Worm (Caenorhabditis elegans): ENCODE measurements around the gene nlp-56.
A peak's percentile ranks its signal among the peaks of the same experiment; 100 is the strongest.
"Not testable (repeated sequence)": the region's sequence is repeated elsewhere in the genome, so short reads cannot be mapped to it uniquely, and the experiment has no call there.

Gene nlp-56

DNA sequence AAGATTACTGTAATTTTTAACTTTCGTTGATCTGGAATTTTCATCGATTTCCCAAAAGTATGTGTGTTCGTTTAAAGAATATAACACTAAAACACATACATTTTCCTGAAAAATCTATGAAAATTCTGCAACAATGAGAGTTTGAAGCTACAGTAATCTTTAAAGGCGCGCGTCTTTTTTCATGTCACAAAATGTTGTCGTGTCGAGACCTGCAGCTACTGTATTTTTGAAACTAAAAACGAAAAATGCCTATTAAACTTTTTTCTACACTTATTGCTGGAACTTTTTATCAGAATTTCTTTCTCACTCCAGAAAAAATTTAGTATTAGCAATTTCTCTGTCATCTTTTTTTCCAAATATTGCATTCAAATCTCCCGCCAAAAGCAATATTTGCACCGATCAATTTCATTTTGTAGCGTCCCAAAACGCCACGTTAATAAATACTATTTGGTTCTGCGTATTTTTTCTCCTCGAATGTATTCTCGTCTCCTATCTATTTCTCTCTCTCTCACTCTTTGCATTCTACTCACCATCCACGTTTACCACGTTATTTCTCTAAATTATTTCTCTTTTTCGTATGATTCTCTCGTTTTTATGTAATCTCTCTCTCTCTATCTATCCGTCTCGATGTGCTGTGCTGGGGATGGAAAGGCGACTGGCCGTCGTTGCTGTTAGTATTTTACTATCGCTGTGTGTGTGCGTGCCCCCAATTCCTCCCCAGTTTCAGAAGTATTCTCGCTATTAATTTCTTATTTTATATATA lies 2.0 kb upstream of the nlp-56 start, which contains the start of gene melo-1 (continued):
- TF ChIP-seq lin-11 (tag; optimal IDR thresholded peaks at IDR 0.05) (no peak), skn-1 (tag; optimal IDR thresholded peaks at IDR 0.05) (no peak), mbf-1 (tag; optimal IDR thresholded peaks at IDR 0.05) (no peak), gmeb-1 (tag; optimal IDR thresholded peaks at IDR 0.05) (peak; percentile 60), zag-1 (tag; optimal IDR thresholded peaks at IDR 0.05) (no peak), mab-5 (tag; optimal IDR thresholded peaks at IDR 0.05) (peak; percentile 23), unc-62 (GFP tag; optimal IDR thresholded peaks at IDR 0.05) (no peak), lin-39 (tag; optimal IDR thresholded peaks at IDR 0.05) (no peak), nhr-77 (tag; optimal IDR thresholded peaks at IDR 0.05) (no peak), ztf-11 (tag; optimal IDR thresholded peaks at IDR 0.05) (no peak)

DNA sequence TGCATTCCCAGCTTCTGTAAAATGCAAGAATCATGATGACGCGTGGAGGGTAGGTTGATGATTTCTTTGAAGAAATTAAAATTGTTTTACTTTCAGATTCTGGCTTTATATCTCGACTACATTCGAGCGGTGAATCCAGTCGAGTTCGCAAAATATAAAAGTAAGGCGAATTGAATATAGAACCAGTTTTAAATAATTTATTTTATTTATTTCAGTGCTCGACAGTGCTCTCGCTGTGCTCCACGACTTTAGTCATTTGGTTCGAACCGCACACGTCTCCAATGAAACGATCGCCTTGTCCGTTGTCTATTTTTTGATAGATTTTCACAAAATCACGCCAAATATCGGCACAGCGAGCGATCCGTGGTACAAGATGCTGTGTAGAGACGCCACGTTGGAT lies 2.3 kb downstream of the nlp-56 start, which contains the start of gene Y57G11C.1130:
Gene Y57G11C.1130, plus strand, starts transcription at position 301 of the 400 bp plus-strand sequence.
- TF ChIP-seq ceh-16 (tag; optimal IDR thresholded peaks at IDR 0.05) (no peak), alr-1 (tag; optimal IDR thresholded peaks at IDR 0.05) (no peak), Y55F3AM.14 (GFP tag; optimal IDR thresholded peaks at IDR 0.05) (no peak)

DNA sequence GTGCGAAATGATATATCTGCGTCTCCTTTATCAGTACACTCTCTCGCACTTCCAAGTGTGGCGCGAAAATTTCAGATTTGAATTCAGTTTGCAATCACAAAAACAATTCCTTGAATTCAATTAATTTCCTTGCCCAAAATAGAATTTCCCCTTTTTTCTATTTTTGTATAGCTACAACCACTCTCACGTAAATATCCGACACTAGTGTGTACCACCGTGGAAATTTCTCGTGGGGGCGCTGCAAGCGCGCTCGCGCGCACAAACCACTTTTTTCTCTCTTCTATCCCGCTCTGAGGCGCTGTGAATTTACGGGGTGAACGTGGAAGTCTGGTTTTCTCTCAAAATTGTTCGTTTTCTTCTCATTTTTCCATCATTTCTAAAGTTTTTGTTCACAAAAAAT lies 3.0 kb downstream of the nlp-56 start, which contains the start of gene Y57G11C.8:
Gene Y57G11C.8, plus strand, starts transcription at position 301 of the 400 bp plus-strand sequence.
- TF ChIP-seq peb-1 (tag; optimal IDR thresholded peaks at IDR 0.05) (no peak), mdl-1 (tag; optimal IDR thresholded peaks at IDR 0.05) (no peak), elt-1 (tag; optimal IDR thresholded peaks at IDR 0.05) (no peak), unc-55 (GFP tag; optimal IDR thresholded peaks at IDR 0.05) (no peak), mbf-1 (tag; optimal IDR thresholded peaks at IDR 0.05) (no peak), ztf-4 (tag; optimal IDR thresholded peaks at IDR 0.05) (no peak), nhr-11 (tag; optimal IDR thresholded peaks at IDR 0.05) (no peak), mab-5 (tag; optimal IDR thresholded peaks at IDR 0.05) (no peak), sma-3 (GFP tag; optimal IDR thresholded peaks at IDR 0.05) (no peak), ceh-82 (tag; optimal IDR thresholded peaks at IDR 0.05) (no peak)

DNA sequence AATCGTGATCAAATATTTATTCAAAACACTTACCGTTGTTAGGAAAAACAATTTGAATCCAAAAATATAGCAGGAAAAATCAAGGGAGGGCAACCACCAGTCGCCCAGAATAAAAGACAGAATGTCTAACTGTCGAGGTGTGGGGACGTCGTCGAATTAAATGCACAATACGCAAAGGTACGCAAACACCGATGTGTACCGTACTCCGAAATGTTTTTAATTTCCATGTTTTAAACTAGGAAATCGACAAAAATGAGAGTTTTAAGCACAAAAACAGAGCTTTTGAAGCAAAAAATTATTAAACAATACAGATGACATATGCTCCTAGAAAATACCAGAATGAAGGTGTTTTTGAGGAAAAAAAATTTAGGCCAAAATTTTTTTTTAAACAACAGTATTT lies 10.1 kb downstream of the nlp-56 start, which contains the start of gene Y57G11C.51:
Gene Y57G11C.51, minus strand, starts transcription at position 101 of the 400 bp plus-strand sequence.
- not testable (repeated sequence) for TF ChIP-seq peb-1 (tag; optimal IDR thresholded peaks at IDR 0.05); unc-55 (GFP tag; optimal IDR thresholded peaks at IDR 0.05); lsy-2 (tag; optimal IDR thresholded peaks at IDR 0.05)

DNA sequence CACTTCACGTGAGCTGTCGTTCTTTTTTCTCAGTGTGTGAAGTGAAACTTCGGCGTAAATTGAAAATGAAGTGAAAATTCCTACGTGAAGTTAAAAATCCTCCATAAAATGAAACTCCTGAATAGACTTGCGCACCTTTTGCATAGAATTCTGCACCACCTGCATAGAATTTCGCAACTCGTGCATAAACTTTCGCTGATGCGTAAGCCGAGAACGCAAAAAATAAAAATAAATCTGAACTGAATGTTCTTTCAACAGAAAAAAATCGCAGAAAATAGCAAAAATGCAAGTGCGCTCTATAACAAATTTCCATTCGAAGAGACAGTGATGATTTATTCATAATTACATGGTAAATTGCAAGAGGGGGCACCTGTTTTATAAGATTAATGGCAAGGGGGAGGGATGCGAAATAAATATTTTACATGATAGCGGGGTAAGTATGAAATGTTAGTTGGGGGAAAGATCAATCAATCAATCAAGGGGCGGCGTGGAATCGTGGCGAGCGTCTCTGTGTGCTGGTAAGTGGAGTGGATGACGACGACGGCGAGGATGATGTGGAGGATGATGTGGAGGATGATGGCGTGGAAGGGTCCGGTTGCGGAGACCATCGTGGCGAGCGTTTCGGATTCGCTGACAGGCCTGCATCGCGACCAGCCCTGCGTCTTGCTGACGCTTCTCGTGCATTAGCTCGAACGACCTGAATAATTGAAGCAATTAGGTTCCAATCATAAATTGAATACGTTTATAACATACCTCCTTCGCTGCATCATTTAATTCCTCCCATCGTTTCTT lies 11.1 kb downstream of the nlp-56 start, which contains the start of gene Y57G11C.36:
Gene Y57G11C.36, minus strand, starts transcription at position 502 of the 792 bp plus-strand sequence.
- TF ChIP-seq nhr-10 (tag; optimal IDR thresholded peaks at IDR 0.05): no peak
- no peak for TF ChIP-seq sem-4 (tag; optimal IDR thresholded peaks at IDR 0.05)
- no peak for TF ChIP-seq nhr-11 (tag; optimal IDR thresholded peaks at IDR 0.05)
- no peak for TF ChIP-seq elt-3 (tag; optimal IDR thresholded peaks at IDR 0.05)
- no peak for TF ChIP-seq C34F6.9 (tag; optimal IDR thresholded peaks at IDR 0.05)
- no peak for TF ChIP-seq snpc-4 (tag; optimal IDR thresholded peaks at IDR 0.05)
- TF ChIP-seq zag-1 (tag; optimal IDR thresholded peaks at IDR 0.05): no peak
- TF ChIP-seq mbf-1 (tag; optimal IDR thresholded peaks at IDR 0.05): no peak

DNA sequence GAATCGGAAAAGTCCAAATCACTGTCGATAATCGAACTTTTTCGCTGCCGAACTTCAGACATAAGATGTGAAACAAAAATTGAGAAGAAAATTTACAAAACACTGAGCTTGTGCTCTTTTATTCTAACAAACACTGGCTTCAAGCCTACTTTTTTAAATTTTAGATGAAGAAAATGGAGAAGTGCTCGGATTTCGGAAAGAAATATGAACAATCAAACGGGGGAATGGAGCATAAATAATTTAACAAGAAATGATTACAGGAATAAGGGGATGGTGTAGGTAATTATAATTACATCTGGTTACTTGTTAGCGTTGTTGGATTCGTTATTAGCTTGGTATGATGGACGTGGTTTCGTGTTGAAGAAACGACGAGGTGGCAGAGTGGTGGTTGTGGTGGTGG lies 13.2 kb downstream of the nlp-56 start, which contains the start of gene degl-1:
Gene degl-1, minus strand, starts transcription at position 101 of the 400 bp plus-strand sequence.
- TF ChIP-seq ztf-4 (tag; optimal IDR thresholded peaks at IDR 0.05) (no peak), C34F6.9 (tag; optimal IDR thresholded peaks at IDR 0.05) (no peak), sma-3 (GFP tag; optimal IDR thresholded peaks at IDR 0.05) (no peak), sem-4 (tag; optimal IDR thresholded peaks at IDR 0.05) (no peak), skn-1 (tag; optimal IDR thresholded peaks at IDR 0.05) (no peak), crh-2 (tag; optimal IDR thresholded peaks at IDR 0.05) (no peak), lin-13 (GFP tag; optimal IDR thresholded peaks at IDR 0.05) (no peak), Y55F3AM.14 (GFP tag; optimal IDR thresholded peaks at IDR 0.05) (no peak), nhr-237 (tag; optimal IDR thresholded peaks at IDR 0.05) (no peak), nhr-11 (tag; optimal IDR thresholded peaks at IDR 0.05) (no peak)
